Worm (Caenorhabditis elegans) whole organism, young adult: ENCODE results near the gene R160.13.
A peak's percentile ranks its signal among the peaks of the same experiment; 100 is the strongest.

ENCODE experiments used
- B0261.1 ChIP-seq: sonication (generic microtip); optimal IDR thresholded peaks from 2 replicates; lab custom pipeline; 2016; ENCODE audit warnings: mild to moderate bottlenecking, missing genetic modification characterization, moderate library complexity, missing compliant biosample characterization
- B0336.3 ChIP-seq: fragments of 200-800 bp; sonication (Bioruptor generic); IDR thresholded peaks from 2 replicates; pipeline ENCODE4 v1.3.6; 2022; ENCODE audit warnings: missing genetic modification characterization, missing compliant biosample characterization
- F22D6.2 ChIP-seq: sonication (generic microtip); optimal IDR thresholded peaks from 2 replicates; lab custom pipeline; 2016; ENCODE audit warnings: mild to moderate bottlenecking, missing genetic modification characterization, missing compliant biosample characterization
- F23B12.7 ChIP-seq: sonication (generic microtip); optimal IDR thresholded peaks from 2 replicates; lab custom pipeline; 2017; ENCODE audit warnings: missing genetic modification characterization, mild to moderate bottlenecking, missing compliant biosample characterization, antibody characterized with exemption, moderate library complexity; ENCODE audit not compliant: insufficient read depth
- F33H1.4 ChIP-seq: fragments of 200-800 bp; sonication (Bioruptor generic); IDR thresholded peaks from 2 replicates; pipeline ENCODE4 v1.3.6; 2022; ENCODE audit warnings: missing genetic modification reagents, missing genetic modification characterization, missing compliant biosample characterization
- F37B4.10 ChIP-seq: fragments of 200-800 bp; sonication (Bioruptor generic); IDR thresholded peaks from 2 replicates; pipeline ENCODE4 v1.3.6; 2022; ENCODE audit warnings: missing genetic modification characterization, missing compliant biosample characterization
- F52B5.7 ChIP-seq: sonication (generic microtip); optimal IDR thresholded peaks from 2 replicates; lab custom pipeline; 2016; ENCODE audit warnings: mild to moderate bottlenecking, missing genetic modification characterization, missing compliant biosample characterization
- K11D2.4 ChIP-seq: fragments of 200-800 bp; sonication (Bioruptor generic); IDR thresholded peaks from 2 replicates; pipeline ENCODE4 v1.3.6; 2022; ENCODE audit warnings: missing genetic modification reagents, missing genetic modification characterization, missing compliant biosample characterization
- K12H6.12 ChIP-seq: fragments of 200-800 bp; sonication (Bioruptor generic); optimal IDR thresholded peaks from 2 replicates; lab custom pipeline; 2018; ENCODE audit warnings: mild to moderate bottlenecking, missing genetic modification characterization, missing compliant biosample characterization
- T07F8.4 ChIP-seq: sonication (generic microtip); optimal IDR thresholded peaks from 2 replicates; lab custom pipeline; 2016; ENCODE audit warnings: mild to moderate bottlenecking, missing genetic modification characterization, moderate library complexity, missing compliant biosample characterization
- Y53G8AR.9 ChIP-seq: fragments of 200-800 bp; sonication (Bioruptor generic); conservative IDR thresholded peaks from 2 replicates; pipeline ENCODE4 v1.3.6; 2022; ENCODE audit warnings: missing genetic modification reagents, missing genetic modification characterization, missing compliant biosample characterization
- Y67H2A.10 ChIP-seq: fragments of 200-800 bp; sonication (Bioruptor generic); conservative IDR thresholded peaks from 2 replicates; pipeline ENCODE4 v1.3.6; 2022; ENCODE audit warnings: missing genetic modification reagents, missing genetic modification characterization, missing compliant biosample characterization
- cebp-1 ChIP-seq, 2 experiments: fragments of 200-800 bp in 1 of 2; sonication (Bioruptor generic) in 1 of 2; sonication (generic microtip) in 1 of 2; IDR thresholded peaks in 1 of 2; optimal IDR thresholded peaks in 1 of 2; 2 replicates each; pipeline versions ENCODE4 v1.3.6 to Lab custom; 2017 to 2022; ENCODE audit warnings: missing compliant biosample characterization in 2 of 2, missing genetic modification characterization in 2 of 2, mild to moderate bottlenecking in 1 of 2, missing genetic modification reagents in 1 of 2, moderate library complexity in 1 of 2
- chd-7 ChIP-seq: sonication (generic microtip); optimal IDR thresholded peaks from 2 replicates; lab custom pipeline; 2016; ENCODE audit warnings: mild to moderate bottlenecking, missing genetic modification characterization, moderate library complexity, missing compliant biosample characterization
- die-1 ChIP-seq: sonication (generic microtip); optimal IDR thresholded peaks from 2 replicates; lab custom pipeline; 2016; ENCODE audit warnings: missing genotype, mild to moderate bottlenecking, missing genetic modification characterization, missing compliant biosample characterization
- efl-1 ChIP-seq: fragments of 150-350 bp; optimal IDR thresholded peaks from 2 replicates; lab custom pipeline; 2014; ENCODE audit warnings: missing biosample characterization, missing genetic modification reagents, missing genetic modification characterization
- egrh-3 ChIP-seq: fragments of 200-800 bp; sonication (Bioruptor generic); IDR thresholded peaks from 2 replicates; pipeline ENCODE4 v1.3.6; 2022; ENCODE audit warnings: missing genetic modification reagents, missing genetic modification characterization, missing compliant biosample characterization
- ets-4 ChIP-seq: fragments of 200-800 bp; sonication (Bioruptor generic); optimal IDR thresholded peaks from 2 replicates; lab custom pipeline; 2018; ENCODE audit warnings: mild to moderate bottlenecking, missing genetic modification characterization, missing compliant biosample characterization
- let-526 ChIP-seq: fragments of 200-800 bp; sonication (Bioruptor generic); IDR thresholded peaks from 2 replicates; pipeline ENCODE4 v1.3.6; 2022; ENCODE audit warnings: missing genetic modification reagents, missing genetic modification characterization, missing compliant biosample characterization
- lir-1 ChIP-seq: fragments of 200-800 bp; sonication (Bioruptor generic); conservative IDR thresholded peaks from 2 replicates; pipeline ENCODE4 v1.3.6; 2022; ENCODE audit warnings: missing genetic modification reagents, missing genetic modification characterization, missing compliant biosample characterization
- madf-10 ChIP-seq: sonication (generic microtip); optimal IDR thresholded peaks from 2 replicates; lab custom pipeline; 2016; ENCODE audit warnings: mild to moderate bottlenecking, missing genetic modification characterization, missing compliant biosample characterization
- madf-3 ChIP-seq: fragments of 200-800 bp; sonication (Bioruptor generic); IDR thresholded peaks from 2 replicates; pipeline ENCODE4 v1.3.6; 2022; ENCODE audit warnings: missing genetic modification reagents, missing genetic modification characterization, missing compliant biosample characterization
- mcd-1 ChIP-seq: fragments of 200-800 bp; sonication (Bioruptor generic); IDR thresholded peaks from 2 replicates; pipeline ENCODE4 v1.3.6; 2022; ENCODE audit warnings: missing genetic modification reagents, missing genetic modification characterization, missing compliant biosample characterization
- mes-4 ChIP-seq: sonication (generic microtip); optimal IDR thresholded peaks from 2 replicates; lab custom pipeline; 2016; ENCODE audit warnings: missing genotype, missing genetic modification characterization, missing compliant biosample characterization
- mxl-1 ChIP-seq: sonication (generic microtip); optimal IDR thresholded peaks from 2 replicates; lab custom pipeline; 2016; ENCODE audit warnings: missing genetic modification characterization, missing compliant biosample characterization
- nfya-1 ChIP-seq: sonication (generic microtip); optimal IDR thresholded peaks from 2 replicates; lab custom pipeline; 2017; ENCODE audit warnings: antibody characterized with exemption, missing compliant biosample characterization, missing genetic modification characterization, borderline replicate concordance; ENCODE audit not compliant: insufficient read depth
- nfyb-1 ChIP-seq: fragments of 200-800 bp; sonication (Bioruptor generic); IDR thresholded peaks from 2 replicates; pipeline ENCODE4 v1.3.6; 2022; ENCODE audit warnings: missing genetic modification reagents, missing genetic modification characterization, missing compliant biosample characterization
- nhr-179 ChIP-seq: sonication (generic microtip); optimal IDR thresholded peaks from 2 replicates; lab custom pipeline; 2016; ENCODE audit warnings: mild to moderate bottlenecking, missing genetic modification characterization, missing compliant biosample characterization
- pbrm-1 ChIP-seq: fragments of 200-800 bp; sonication (Bioruptor generic); IDR thresholded peaks from 2 replicates; pipeline ENCODE4 v1.3.6; 2022; ENCODE audit warnings: missing genetic modification reagents, missing genetic modification characterization, missing compliant biosample characterization
- snpc-1.3 ChIP-seq: sonication (generic microtip); optimal IDR thresholded peaks from 2 replicates; lab custom pipeline; 2017; ENCODE audit warnings: missing genetic modification characterization, mild to moderate bottlenecking, missing compliant biosample characterization, antibody characterized with exemption, moderate library complexity, missing genotype, missing genetic modification reagents; ENCODE audit not compliant: insufficient read depth
- snpc-4 ChIP-seq, 5 experiments: fragments of 150-350 bp in 1 of 5; sonication (generic microtip) in 4 of 5; optimal IDR thresholded peaks; 2 replicates each; lab custom pipeline; 2014 to 2018; ENCODE audit warnings: missing genetic modification characterization in 5 of 5, missing biosample characterization in 3 of 5, antibody characterized with exemption in 2 of 5, mild to moderate bottlenecking in 2 of 5, missing compliant biosample characterization in 2 of 5, missing genotype in 2 of 5, moderate library complexity in 2 of 5, missing genetic modification reagents in 1 of 5
- tlf-1 ChIP-seq: fragments of 200-800 bp; sonication (Bioruptor generic); optimal IDR thresholded peaks from 2 replicates; lab custom pipeline; 2018; ENCODE audit warnings: mild to moderate bottlenecking, missing genetic modification characterization, missing compliant biosample characterization
- zfh-2 ChIP-seq: fragments of 200-800 bp; sonication (Bioruptor generic); conservative IDR thresholded peaks from 2 replicates; pipeline ENCODE4 v1.3.6; 2022; ENCODE audit warnings: missing genetic modification reagents, missing genetic modification characterization, missing compliant biosample characterization
- ztf-18 ChIP-seq: sonication (generic microtip); optimal IDR thresholded peaks from 2 replicates; lab custom pipeline; 2016; ENCODE audit warnings: missing genotype, mild to moderate bottlenecking, missing genetic modification characterization, missing compliant biosample characterization
- ztf-3 ChIP-seq: fragments of 200-800 bp; sonication (Bioruptor generic); optimal IDR thresholded peaks from 2 replicates; lab custom pipeline; 2018; ENCODE audit warnings: mild to moderate bottlenecking, missing genetic modification characterization, missing compliant biosample characterization

The R160.13 gene

DNA sequence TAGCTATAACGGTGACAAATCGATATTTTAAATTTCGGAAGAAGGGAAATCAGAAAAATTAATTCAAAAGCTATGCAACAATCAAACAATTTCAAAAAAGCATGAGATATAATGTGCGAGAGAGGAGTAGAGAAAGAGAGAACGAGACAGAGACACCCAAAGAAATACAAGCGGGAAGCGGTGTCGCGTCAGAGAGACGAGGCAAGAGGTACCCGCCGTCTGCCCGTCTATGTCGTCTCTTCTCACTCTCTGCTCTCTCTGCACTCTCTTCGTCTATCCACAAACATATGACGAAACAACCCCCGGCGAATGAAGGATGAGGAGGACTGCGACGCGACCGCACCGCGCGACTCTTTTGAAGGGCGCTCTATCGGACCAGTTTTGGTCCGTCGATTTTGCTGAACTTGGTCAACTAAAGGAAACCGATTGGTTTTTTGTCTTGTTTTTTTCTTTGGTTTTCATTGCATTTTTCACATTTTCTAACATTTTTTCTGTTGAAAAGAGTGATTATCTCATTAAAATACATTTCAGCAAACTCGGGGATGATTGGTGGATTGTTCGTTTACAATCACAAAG is 17.6 kb upstream of the R160.13 start, which contains the start of gene dpy-23 (continued):
- peak; percentile 70 for TF ChIP-seq F23B12.7 (tag; lab: Kevin White, UChicago)
- TF ChIP-seq cebp-1 (GFP tag; IDR thresholded peaks at IDR 0.05; lab: Robert Waterston, UW), result peak; percentile 84
- peak; percentile 96 for TF ChIP-seq cebp-1 (tag; optimal IDR thresholded peaks at IDR 0.05; lab: Kevin White, UChicago)
- TF ChIP-seq pbrm-1 (GFP tag; lab: Robert Waterston, UW), result peak; percentile 87
- TF ChIP-seq nfyb-1 (GFP tag; lab: Robert Waterston, UW), result peak; percentile 87
- TF ChIP-seq ztf-18, result peak; percentile 19
- TF ChIP-seq F22D6.2 (tag; lab: Kevin White, UChicago), result peak; percentile 35
- no peak for TF ChIP-seq T07F8.4 (tag; lab: Kevin White, UChicago)
- TF ChIP-seq die-1 (tag; lab: Kevin White, UChicago), result peak; percentile 16
- peak; percentile 96 for TF ChIP-seq madf-10
- TF ChIP-seq nhr-179, result no peak
- TF ChIP-seq chd-7 (tag; lab: Kevin White, UChicago), result peak; percentile 82
- TF ChIP-seq Y67H2A.10 (GFP tag; lab: Robert Waterston, UW), result peak; percentile 64
- peak; percentile 71; the same call in 1 of the 2 replicates for TF ChIP-seq lir-1 (GFP tag; lab: Robert Waterston, UW)
- peak; percentile 64 for TF ChIP-seq ets-4 (GFP tag; lab: Kevin White, UChicago)
- peak; percentile 4 for TF ChIP-seq F52B5.7 (tag; lab: Kevin White, UChicago)
- no peak for TF ChIP-seq F37B4.10
- peak; percentile 54; the same call in 1 of the 2 replicates for TF ChIP-seq let-526 (GFP tag; lab: Robert Waterston, UW)
- peak; percentile 99 for TF ChIP-seq zfh-2 (GFP tag; lab: Robert Waterston, UW)
- peak; percentile 38 for TF ChIP-seq tlf-1 (GFP tag; lab: Kevin White, UChicago)
- peak; percentile 93 for TF ChIP-seq K12H6.12 (tag; lab: Kevin White, UChicago)
- TF ChIP-seq ztf-3 (GFP tag; lab: Kevin White, UChicago), result no peak
- TF ChIP-seq mes-4 (tag; lab: Kevin White, UChicago), result no peak
- TF ChIP-seq Y53G8AR.9, result peak; percentile 69; the same call in 1 of the 2 replicates
- TF ChIP-seq madf-3 (GFP tag; lab: Robert Waterston, UW), result peak; percentile 85
- TF ChIP-seq snpc-4 (GFP tag; optimal IDR thresholded peaks at IDR 0.05; lab: Kevin White, UChicago), result peak; percentile 42
- peak; percentile 2 to 55 (median 53) for TF ChIP-seq snpc-4 (tag; optimal IDR thresholded peaks at IDR 0.05; lab: Kevin White, UChicago)
- TF ChIP-seq snpc-1.3 (tag; lab: Kevin White, UChicago), result no peak
- TF ChIP-seq, all 124 proteins: peak for 51

DNA sequence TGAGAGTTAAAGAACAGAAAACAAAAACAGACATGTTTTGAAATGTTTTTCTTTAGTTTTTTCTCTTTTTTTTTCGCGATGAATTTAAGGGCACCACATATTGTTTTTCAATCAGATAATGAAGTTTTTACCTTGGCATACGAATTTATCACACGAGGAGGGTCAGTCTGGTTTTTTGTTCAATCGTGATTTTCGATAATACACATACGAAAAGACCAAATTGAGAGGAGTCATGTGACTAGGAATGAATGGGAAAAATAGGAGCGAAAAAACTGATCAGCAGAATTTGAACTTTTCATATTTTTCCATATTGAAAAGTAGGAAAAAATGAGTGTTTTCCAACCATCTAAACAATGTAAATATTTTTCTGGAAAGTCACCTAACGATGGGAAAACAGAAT is 15.2 kb upstream of the R160.13 start:
- TF ChIP-seq lir-1 (GFP tag; lab: Robert Waterston, UW) (no peak), nfya-1 (no peak), snpc-1.3 (tag; lab: Kevin White, UChicago) (no peak), efl-1 (no peak), mxl-1 (tag; lab: Kevin White, UChicago) (no peak), B0336.3 (GFP tag; lab: Robert Waterston, UW) (no peak), F33H1.4 (GFP tag; lab: Robert Waterston, UW) (no peak)

DNA sequence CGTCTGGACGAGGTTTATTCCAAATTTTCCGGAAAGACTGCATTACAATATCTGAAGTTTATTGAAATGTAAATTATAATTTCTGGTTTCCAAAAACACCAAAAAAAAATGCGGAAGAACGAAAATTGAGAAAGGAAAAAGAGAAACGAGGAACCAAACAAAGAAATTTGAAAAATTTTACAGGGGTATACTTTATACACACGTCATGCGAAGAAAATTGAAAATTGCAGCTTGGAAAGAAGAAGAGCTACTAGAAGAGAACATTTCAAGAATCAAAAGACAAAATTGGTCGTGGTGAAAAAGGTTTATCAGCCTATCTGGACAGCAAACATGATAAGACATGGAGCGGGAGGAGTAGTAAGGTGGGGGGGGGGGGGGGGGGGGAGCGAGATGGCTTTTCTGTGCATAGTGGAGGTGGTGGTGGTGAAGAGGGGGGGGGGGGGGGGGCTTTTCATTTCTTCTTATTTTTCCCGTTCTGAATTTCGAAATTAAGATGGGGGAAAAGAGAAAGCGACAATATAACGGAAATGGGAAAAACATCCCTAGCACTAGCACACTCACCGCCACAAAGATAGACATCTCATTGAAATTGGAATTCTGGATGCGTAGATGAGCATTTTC is 12.1 kb upstream of the R160.13 start, which contains the start of gene lst-2:
Gene lst-2 (minus strand): TSS at position 51 of the 621 bp plus-strand sequence.
- TF ChIP-seq B0261.1 (tag; lab: Kevin White, UChicago) (no peak), K11D2.4 (GFP tag; lab: Robert Waterston, UW) (no peak), pbrm-1 (GFP tag; lab: Robert Waterston, UW) (no peak), mcd-1 (GFP tag; lab: Robert Waterston, UW) (peak; percentile 27; the same call in 1 of the 2 replicates), zfh-2 (GFP tag; lab: Robert Waterston, UW) (peak; percentile 79), F52B5.7 (tag; lab: Kevin White, UChicago) (no peak), egrh-3 (GFP tag; lab: Robert Waterston, UW) (peak; percentile 90; the same call in 1 of the 2 replicates)
- TF ChIP-seq, all 124 proteins: peak for 3
